Worm (Caenorhabditis elegans): ENCODE measurements around the gene ZK418.13.

ce11 chrIII:7069981-7070380, 6.3 kb downstream of the ZK418.13 start, which contains the start of gene tmem-17:
- no peak for TF ChIP-seq che-1 (tag; optimal IDR thresholded peaks at IDR 0.05)
- no peak for TF ChIP-seq tbx-2 (tag; optimal IDR thresholded peaks at IDR 0.05)
- no peak for TF ChIP-seq pqm-1 (tag; optimal IDR thresholded peaks at IDR 0.05)
- TF ChIP-seq unc-86 (tag; optimal IDR thresholded peaks at IDR 0.05), result no peak
- TF ChIP-seq sox-2 (GFP tag; IDR thresholded peaks at IDR 0.05), result no peak
- TF ChIP-seq ceh-9 (tag; optimal IDR thresholded peaks at IDR 0.05), result no peak

All from whole organism, late embryonic.